Worm (Caenorhabditis elegans) whole organism, mixed stage, embryonic: Measurements from ENCODE around the gene F37C12.21.

Source experiments
- ces-1 ChIP-seq: fragments of 150-350 bp; optimal IDR thresholded peaks from 2 replicates; lab custom pipeline; 2014; ENCODE audit warnings: missing biosample characterization, missing genetic modification reagents, missing genetic modification characterization
- elt-3 ChIP-seq: fragments of 150-350 bp; optimal IDR thresholded peaks from 2 replicates; lab custom pipeline; 2014; ENCODE audit warnings: missing biosample characterization, missing genetic modification characterization
- flh-1 ChIP-seq: fragments of 200-800 bp; sonication (Bioruptor generic); optimal IDR thresholded peaks from 2 replicates; lab custom pipeline; 2018; ENCODE audit warnings: mild to moderate bottlenecking, missing genetic modification characterization, moderate library complexity, missing compliant biosample characterization
- lin-13 ChIP-seq: fragments of 150-350 bp; optimal IDR thresholded peaks from 2 replicates; lab custom pipeline; 2014; ENCODE audit warnings: missing biosample characterization, missing genetic modification characterization
- nhr-2 ChIP-seq: fragments of 150-350 bp; optimal IDR thresholded peaks from 2 replicates; lab custom pipeline; 2014; ENCODE audit warnings: missing biosample characterization, missing genetic modification characterization
- nhr-76 ChIP-seq: sonication (generic microtip); optimal IDR thresholded peaks from 2 replicates; lab custom pipeline; 2017; ENCODE audit warnings: missing biosample characterization, missing genetic modification characterization
- unc-39 ChIP-seq: fragments of 150-350 bp; optimal IDR thresholded peaks from 2 replicates; lab custom pipeline; 2014; ENCODE audit warnings: missing biosample characterization, missing genetic modification characterization
- ztf-11 ChIP-seq: fragments of 150-350 bp; optimal IDR thresholded peaks from 2 replicates; lab custom pipeline; 2014; ENCODE audit warnings: missing biosample characterization, missing genetic modification characterization

DNA sequence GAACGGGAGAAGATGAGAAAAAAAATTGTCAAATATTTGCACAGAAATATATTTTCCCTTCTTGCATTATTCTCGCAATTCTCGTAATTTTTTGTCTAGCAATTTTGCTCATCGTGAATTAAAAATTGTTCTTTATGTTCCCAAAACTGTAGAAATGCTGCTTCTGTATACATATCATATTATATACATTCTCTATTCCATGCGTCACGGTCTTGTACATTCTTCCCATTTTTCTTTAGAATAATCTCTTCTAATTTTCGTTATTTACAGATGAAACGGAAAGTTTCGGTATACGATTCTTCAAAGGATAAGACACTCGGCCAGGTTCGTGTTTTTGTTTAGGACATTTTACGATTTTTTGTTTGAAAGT is 20.6 kb upstream of the F37C12.21 start, which contains the start of gene acs-4:
- no peak for TF ChIP-seq lin-13 (tag; lab: Kevin White, UChicago)
- TF ChIP-seq nhr-76 (tag; lab: Kevin White, UChicago) = no peak
- no peak for TF ChIP-seq flh-1 (GFP tag; lab: Kevin White, UChicago)
- TF ChIP-seq ztf-11 = no peak
- no peak for TF ChIP-seq elt-3 (tag; lab: Kevin White, UChicago)
- no peak for TF ChIP-seq unc-39 (tag; lab: Kevin White, UChicago)
- TF ChIP-seq ces-1 = no peak
- no peak for TF ChIP-seq nhr-2 (tag; lab: Kevin White, UChicago)
